Fruit fly (Drosophila melanogaster) whole organism, embryonic: ENCODE data around the gene AhcyL1.
A peak's percentile ranks its signal among the peaks of the same experiment; 100 is the strongest.

Experiments
- Abd-B ChIP-seq: fragments of 200-800 bp; sonication (Bioruptor generic); optimal IDR thresholded peaks from 2 replicates; lab custom pipeline; 2018; ENCODE audit warnings: missing biosample characterization, mild to moderate bottlenecking, missing genetic modification characterization, moderate library complexity
- CG10274 ChIP-seq: fragments of 200-800 bp; sonication (Bioruptor generic); optimal IDR thresholded peaks from 3 replicates; lab custom pipeline; 2017; ENCODE audit warnings: missing biosample characterization, mild to moderate bottlenecking, missing genetic modification characterization
- CG10543 ChIP-seq: fragments of 200-800 bp; sonication (Bioruptor generic); optimal IDR thresholded peaks from 3 replicates; lab custom pipeline; 2017; ENCODE audit warnings: missing biosample characterization, mild to moderate bottlenecking, missing genetic modification characterization, moderate library complexity
- CG10654 ChIP-seq: fragments of 200-800 bp; sonication (Bioruptor generic); optimal IDR thresholded peaks from 2 replicates; lab custom pipeline; 2016; ENCODE audit warnings: missing biosample characterization, missing genetic modification characterization
- CG10979 ChIP-seq: fragments of 200-800 bp; sonication (Bioruptor generic); optimal IDR thresholded peaks from 2 replicates; lab custom pipeline; 2018; ENCODE audit warnings: missing biosample characterization, mild to moderate bottlenecking, missing genetic modification characterization, moderate library complexity
- CG12659 ChIP-seq: fragments of 200-800 bp; sonication (Bioruptor generic); optimal IDR thresholded peaks from 3 replicates; lab custom pipeline; 2017; ENCODE audit warnings: mild to moderate bottlenecking, missing biosample characterization, missing genetic modification reagents, missing genetic modification characterization
- CG13296 ChIP-seq: fragments of 200-800 bp; sonication (Bioruptor generic); optimal IDR thresholded peaks from 3 replicates; lab custom pipeline; 2018; ENCODE audit warnings: missing biosample characterization, mild to moderate bottlenecking, missing genetic modification characterization
- CG14667 ChIP-seq: fragments of 200-800 bp; sonication (Bioruptor generic); IDR thresholded peaks from 2 replicates; pipeline ENCODE4 v1.3.6; 2022; ENCODE audit warnings: missing biosample characterization, missing genetic modification characterization
- CG15073 ChIP-seq: fragments of 200-800 bp; sonication (Bioruptor generic); optimal IDR thresholded peaks from 2 replicates; lab custom pipeline; 2016; ENCODE audit warnings: missing biosample characterization, missing genetic modification characterization
- CG15601 ChIP-seq: fragments of 200-800 bp; sonication (Bioruptor generic); optimal IDR thresholded peaks from 3 replicates; lab custom pipeline; 2019; ENCODE audit warnings: missing biosample characterization, mild to moderate bottlenecking, missing genetic modification characterization, moderate library complexity
- CG16779 ChIP-seq: fragments of 200-800 bp; sonication (Bioruptor generic); IDR thresholded peaks from 2 replicates; pipeline ENCODE4 v1.3.6; 2022; ENCODE audit warnings: missing biosample characterization, missing genetic modification characterization
- CG18262 ChIP-seq: fragments of 200-800 bp; optimal IDR thresholded peaks from 3 replicates; lab custom pipeline; 2019; ENCODE audit warnings: missing biosample characterization, mild to moderate bottlenecking, missing genetic modification characterization, moderate library complexity
- CG1832 ChIP-seq: fragments of 200-800 bp; sonication (Bioruptor generic); optimal IDR thresholded peaks from 2 replicates; lab custom pipeline; 2017; ENCODE audit warnings: missing biosample characterization, mild to moderate bottlenecking, missing genetic modification characterization, inconsistent platforms
- CG3838 ChIP-seq: fragments of 200-800 bp; sonication (Bioruptor generic); optimal IDR thresholded peaks from 3 replicates; lab custom pipeline; 2016; ENCODE audit warnings: missing biosample characterization, missing genetic modification characterization
- CG4360 ChIP-seq: fragments of 200-800 bp; sonication (Bioruptor generic); IDR thresholded peaks from 2 replicates; pipeline ENCODE4 v1.3.6; 2022; ENCODE audit warnings: missing biosample characterization, missing genetic modification characterization
- CG6654 ChIP-seq: fragments of 200-800 bp; sonication (Bioruptor generic); optimal IDR thresholded peaks from 2 replicates; lab custom pipeline; 2017; ENCODE audit warnings: missing biosample characterization, mild to moderate bottlenecking, missing genetic modification characterization
- CG6683 ChIP-seq: fragments of 200-800 bp; sonication (Bioruptor generic); optimal IDR thresholded peaks from 2 replicates; lab custom pipeline; 2017; ENCODE audit warnings: missing biosample characterization, mild to moderate bottlenecking, missing genetic modification characterization, missing genetic modification reagents
- CG8478 ChIP-seq: fragments of >200 bp; optimal IDR thresholded peaks from 2 replicates; lab custom pipeline; 2018
- CG9609 ChIP-seq: fragments of 200-800 bp; sonication (Bioruptor generic); optimal IDR thresholded peaks from 3 replicates; lab custom pipeline; 2016; ENCODE audit warnings: missing biosample characterization, missing genetic modification characterization
- CTCF ChIP-seq: fragments of 200-800 bp; sonication (Bioruptor generic); optimal IDR thresholded peaks from 2 replicates; lab custom pipeline; 2017; ENCODE audit warnings: missing biosample characterization, mild to moderate bottlenecking, missing genetic modification characterization, moderate library complexity
- Dll ChIP-seq: fragments of 200-800 bp; sonication (Bioruptor generic); IDR thresholded peaks from 4 replicates; pipeline ENCODE4 v1.3.6; 2022; ENCODE audit warnings: missing biosample characterization, missing genetic modification characterization; ENCODE audit not compliant: partially characterized antibody
- HLH54F ChIP-seq: fragments of 200-800 bp; sonication (Bioruptor generic); optimal IDR thresholded peaks from 3 replicates; lab custom pipeline; 2016; ENCODE audit warnings: missing biosample characterization, missing genetic modification characterization
- Hmx ChIP-seq: fragments of 200-800 bp; sonication (Bioruptor generic); optimal IDR thresholded peaks from 2 replicates; lab custom pipeline; 2016; ENCODE audit warnings: missing biosample characterization, missing genetic modification characterization
- Hr3 ChIP-seq: fragments of 200-800 bp; sonication (Bioruptor generic); optimal IDR thresholded peaks from 3 replicates; lab custom pipeline; 2016; ENCODE audit warnings: missing biosample characterization, missing genetic modification characterization
- Jarid2 ChIP-seq: fragments of 200-800 bp; sonication (Bioruptor generic); optimal IDR thresholded peaks from 3 replicates; lab custom pipeline; 2017; ENCODE audit warnings: mild to moderate bottlenecking, missing biosample characterization, missing genetic modification reagents, missing genetic modification characterization
- Lhr ChIP-seq: fragments of 200-800 bp; sonication (Bioruptor generic); optimal IDR thresholded peaks from 3 replicates; lab custom pipeline; 2017; ENCODE audit warnings: mild to moderate bottlenecking, missing biosample characterization, missing genetic modification reagents, missing genetic modification characterization
- Nf-YB ChIP-seq: fragments of 200-800 bp; sonication (Bioruptor generic); optimal IDR thresholded peaks from 3 replicates; lab custom pipeline; 2019; ENCODE audit warnings: missing biosample characterization, mild to moderate bottlenecking, missing genetic modification characterization, moderate library complexity
- Oaz ChIP-seq: fragments of 200-800 bp; sonication (Bioruptor generic); IDR thresholded peaks from 2 replicates; pipeline ENCODE4 v1.3.6; 2022; ENCODE audit warnings: missing biosample characterization, missing genetic modification characterization
- Ptx1 ChIP-seq: fragments of 200-800 bp; sonication (Bioruptor generic); IDR thresholded peaks from 2 replicates; pipeline ENCODE4 v1.3.6; 2022; ENCODE audit warnings: missing biosample characterization, missing genetic modification characterization
- Rfx ChIP-seq: fragments of 200-800 bp; sonication (Bioruptor generic); IDR thresholded peaks from 2 replicates; pipeline ENCODE4 v1.3.6; 2022; ENCODE audit warnings: missing biosample characterization, missing genetic modification characterization
- Sox102F ChIP-seq: fragments of 200-800 bp; sonication (Bioruptor generic); optimal IDR thresholded peaks from 2 replicates; lab custom pipeline; 2018; ENCODE audit warnings: missing biosample characterization, mild to moderate bottlenecking, missing genetic modification characterization, moderate library complexity
- Stat92E ChIP-seq, 3 experiments: fragments of >200 bp in 2 of 3; fragments of 200-800 bp in 1 of 3; sonication (Bioruptor generic) in 1 of 3; optimal IDR thresholded peaks; 2 replicates each; lab custom pipeline; 2017 to 2019; ENCODE audit warnings: missing biosample characterization in 3 of 3, missing genetic modification characterization in 3 of 3, mild to moderate bottlenecking in 1 of 3, moderate library complexity in 1 of 3
- Trl ChIP-seq, 3 experiments: fragments of >200 bp in 2 of 3; fragments of 200-800 bp in 1 of 3; sonication (Bioruptor generic) in 1 of 3; optimal IDR thresholded peaks; 2 replicates in 1 of 3; 3 replicates in 2 of 3; lab custom pipeline; 2016 to 2017; ENCODE audit warnings: missing biosample characterization in 1 of 3, missing genetic modification characterization in 1 of 3
- ab ChIP-seq: fragments of 200-800 bp; sonication (Bioruptor generic); optimal IDR thresholded peaks from 2 replicates; lab custom pipeline; 2016; ENCODE audit warnings: missing biosample characterization, missing genetic modification characterization
- al ChIP-seq: fragments of 200-800 bp; sonication (Bioruptor generic); IDR thresholded peaks from 2 replicates; pipeline ENCODE4 v1.3.6; 2022; ENCODE audit warnings: missing biosample characterization, missing genetic modification characterization
- br ChIP-seq: fragments of >200 bp; optimal IDR thresholded peaks from 2 replicates; lab custom pipeline; 2017
- bsh ChIP-seq, 2 experiments: fragments of 200-800 bp; sonication (Bioruptor generic); optimal IDR thresholded peaks; 2 replicates each; lab custom pipeline; 2017 to 2018; ENCODE audit warnings: mild to moderate bottlenecking in 2 of 2, missing biosample characterization in 2 of 2, missing genetic modification characterization in 2 of 2, moderate library complexity in 1 of 2
- chinmo ChIP-seq: fragments of 200-800 bp; sonication (Bioruptor generic); IDR thresholded peaks from 4 replicates; pipeline ENCODE4 v1.3.6; 2022; ENCODE audit warnings: missing biosample characterization, missing genetic modification characterization; ENCODE audit not compliant: partially characterized antibody
- dysf ChIP-seq: fragments of 200-800 bp; sonication (Bioruptor generic); IDR thresholded peaks from 3 replicates; pipeline ENCODE4 v1.3.6; 2022; ENCODE audit warnings: missing biosample characterization, missing genetic modification characterization
- fd64A ChIP-seq: fragments of 200-800 bp; sonication (Bioruptor generic); optimal IDR thresholded peaks from 3 replicates; lab custom pipeline; 2018; ENCODE audit warnings: missing biosample characterization, mild to moderate bottlenecking, missing genetic modification characterization
- h ChIP-seq: fragments of >200 bp; optimal IDR thresholded peaks from 2 replicates; lab custom pipeline; 2017
- her ChIP-seq: fragments of 200-800 bp; sonication (Bioruptor generic); optimal IDR thresholded peaks from 2 replicates; lab custom pipeline; 2016; ENCODE audit warnings: missing biosample characterization, missing genetic modification characterization
- luna ChIP-seq: fragments of 200-800 bp; sonication (Bioruptor generic); optimal IDR thresholded peaks from 2 replicates; lab custom pipeline; 2016; ENCODE audit warnings: missing biosample characterization, missing genetic modification characterization
- oc ChIP-seq: fragments of 200-800 bp; sonication (Bioruptor generic); optimal IDR thresholded peaks from 2 replicates; lab custom pipeline; 2018; ENCODE audit warnings: missing biosample characterization, mild to moderate bottlenecking, missing genetic modification characterization, moderate library complexity
- pnt ChIP-seq: fragments of 200-800 bp; sonication (Bioruptor generic); optimal IDR thresholded peaks from 3 replicates; lab custom pipeline; 2016; ENCODE audit warnings: missing biosample characterization, missing genetic modification characterization
- rib ChIP-seq: fragments of 200-800 bp; sonication (Bioruptor generic); IDR thresholded peaks from 2 replicates; pipeline ENCODE4 v1.3.6; 2022; ENCODE audit warnings: missing biosample characterization, missing genetic modification characterization
- salm ChIP-seq: fragments of 200-800 bp; sonication (Bioruptor generic); optimal IDR thresholded peaks from 2 replicates; lab custom pipeline; 2018; ENCODE audit warnings: missing biosample characterization, mild to moderate bottlenecking, missing genetic modification characterization
- sc ChIP-seq, 3 experiments: fragments of >200 bp in 2 of 3; fragments of 200-800 bp in 1 of 3; sonication (Bioruptor generic) in 1 of 3; optimal IDR thresholded peaks; 2 replicates in 2 of 3; 3 replicates in 1 of 3; lab custom pipeline; 2017; ENCODE audit warnings: mild to moderate bottlenecking in 1 of 3, missing biosample characterization in 1 of 3, missing genetic modification characterization in 1 of 3, missing genetic modification reagents in 1 of 3
- tap ChIP-seq: fragments of 200-800 bp; optimal IDR thresholded peaks from 3 replicates; lab custom pipeline; 2019; ENCODE audit warnings: missing biosample characterization, mild to moderate bottlenecking, missing genetic modification characterization, moderate library complexity
- twi ChIP-seq: fragments of 200-800 bp; optimal IDR thresholded peaks from 2 replicates; lab custom pipeline; 2019; ENCODE audit warnings: missing biosample characterization, mild to moderate bottlenecking, missing genetic modification characterization, moderate library complexity
- z ChIP-seq: fragments of 200-800 bp; sonication (Bioruptor generic); IDR thresholded peaks from 3 replicates; pipeline ENCODE4 v1.3.6; 2022; ENCODE audit warnings: missing biosample characterization, missing genetic modification characterization

AhcyL1 gene

dm6 chr3L:2798463-2798993 is 26.4 kb upstream of the AhcyL1 start (continued):
- no peak for TF ChIP-seq sc (optimal IDR thresholded peaks at IDR 0.05; lab: Kevin White, UChicago)
- peak; percentile 25 for TF ChIP-seq sc (GFP tag; optimal IDR thresholded peaks at IDR 0.05; lab: Kevin White, UChicago)
- TF ChIP-seq CG13296 (GFP tag; lab: Kevin White, UChicago): peak; percentile 50
- peak; percentile 65 for TF ChIP-seq CG18262 (tag; lab: Kevin White, UChicago)
- TF ChIP-seq Jarid2 (GFP tag; lab: Kevin White, UChicago): no peak
- TF ChIP-seq CTCF (GFP tag; lab: Kevin White, UChicago): peak; percentile 23
- TF ChIP-seq CG14667: no peak
- no peak for TF ChIP-seq CG10274 (GFP tag; lab: Kevin White, UChicago)
- no peak for TF ChIP-seq Ptx1
- peak; percentile 26; the same call in 1 of the 4 replicates for TF ChIP-seq Dll (GFP tag; lab: Robert Waterston, UW)
- peak; percentile 0 for TF ChIP-seq CG12659 (GFP tag; lab: Kevin White, UChicago)
- no peak for TF ChIP-seq al (GFP tag; lab: Robert Waterston, UW)
- TF ChIP-seq fd64A (GFP tag; lab: Kevin White, UChicago): peak; percentile 65
- peak; percentile 92 for TF ChIP-seq CG4360 (GFP tag; lab: Robert Waterston, UW)
- TF ChIP-seq CG8478 (lab: Kevin White, UChicago): no peak
- peak in 1 of 2 experiments; percentile 37 for TF ChIP-seq bsh (GFP tag; optimal IDR thresholded peaks at IDR 0.05; lab: Kevin White, UChicago)
- peak; percentile 17 for TF ChIP-seq Lhr (GFP tag; lab: Kevin White, UChicago)
- TF ChIP-seq Stat92E (GFP tag; optimal IDR thresholded peaks at IDR 0.05; lab: Kevin White, UChicago): peak in 1 of 3 experiments; percentile 28
- TF ChIP-seq rib (GFP tag; lab: Robert Waterston, UW): peak; percentile 64; the same call in 1 of the 2 replicates
- no peak for TF ChIP-seq CG1832 (GFP tag; lab: Kevin White, UChicago)
- TF ChIP-seq salm (tag; lab: Kevin White, UChicago): peak; percentile 87
- TF ChIP-seq pnt: no peak
- TF ChIP-seq CG15073: no peak
- 0 out of 2 replicates have a peak, but pooled peaks have one; percentile 21 for TF ChIP-seq CG16779 (GFP tag; lab: Robert Waterston, UW)
- TF ChIP-seq her: peak; percentile 34
- TF ChIP-seq oc (tag; lab: Kevin White, UChicago): peak; percentile 44
- no peak for TF ChIP-seq CG6683 (GFP tag; lab: Kevin White, UChicago)
- TF ChIP-seq CG3838 (GFP tag; lab: Kevin White, UChicago): no peak
- no peak for TF ChIP-seq ab (GFP tag; lab: Kevin White, UChicago)
- no peak for TF ChIP-seq Rfx (GFP tag; lab: Robert Waterston, UW)
- no peak for TF ChIP-seq CG6654 (GFP tag; lab: Kevin White, UChicago)
- TF ChIP-seq CG10543 (GFP tag; lab: Kevin White, UChicago): peak; percentile 36
- peak; percentile 21 for TF ChIP-seq CG10979 (tag; lab: Kevin White, UChicago)
- no peak for TF ChIP-seq br (lab: Kevin White, UChicago)
- TF ChIP-seq Nf-YB (GFP tag; lab: Kevin White, UChicago): no peak
- TF ChIP-seq Oaz (GFP tag; lab: Robert Waterston, UW): no peak
- no peak for TF ChIP-seq Trl (optimal IDR thresholded peaks at IDR 0.05; lab: Kevin White, UChicago)
- peak; percentile 42 for TF ChIP-seq Trl (GFP tag; optimal IDR thresholded peaks at IDR 0.05; lab: Kevin White, UChicago)
- TF ChIP-seq h (lab: Kevin White, UChicago): no peak
- TF ChIP-seq Hr3 (GFP tag; lab: Kevin White, UChicago): no peak
- TF ChIP-seq dysf: no peak
- TF ChIP-seq twi (tag; lab: Kevin White, UChicago): no peak
- TF ChIP-seq CG15601 (tag; lab: Kevin White, UChicago): peak; percentile 81
- no peak for TF ChIP-seq CG10654 (GFP tag; lab: Kevin White, UChicago)
- peak; percentile 76; the same call in 2 of the 4 replicates for TF ChIP-seq chinmo
- no peak for TF ChIP-seq luna (GFP tag; lab: Kevin White, UChicago)
- TF ChIP-seq CG9609 (GFP tag; lab: Kevin White, UChicago): no peak
- peak; percentile 61 for TF ChIP-seq tap (tag; lab: Kevin White, UChicago)
- TF ChIP-seq Sox102F: peak; percentile 59
- TF ChIP-seq Hmx: no peak
- no peak for TF ChIP-seq HLH54F
- TF ChIP-seq z (GFP tag; lab: Robert Waterston, UW): no peak
- no peak for TF ChIP-seq Abd-B (GFP tag; lab: Kevin White, UChicago)
